In the genomic region with DNA sequence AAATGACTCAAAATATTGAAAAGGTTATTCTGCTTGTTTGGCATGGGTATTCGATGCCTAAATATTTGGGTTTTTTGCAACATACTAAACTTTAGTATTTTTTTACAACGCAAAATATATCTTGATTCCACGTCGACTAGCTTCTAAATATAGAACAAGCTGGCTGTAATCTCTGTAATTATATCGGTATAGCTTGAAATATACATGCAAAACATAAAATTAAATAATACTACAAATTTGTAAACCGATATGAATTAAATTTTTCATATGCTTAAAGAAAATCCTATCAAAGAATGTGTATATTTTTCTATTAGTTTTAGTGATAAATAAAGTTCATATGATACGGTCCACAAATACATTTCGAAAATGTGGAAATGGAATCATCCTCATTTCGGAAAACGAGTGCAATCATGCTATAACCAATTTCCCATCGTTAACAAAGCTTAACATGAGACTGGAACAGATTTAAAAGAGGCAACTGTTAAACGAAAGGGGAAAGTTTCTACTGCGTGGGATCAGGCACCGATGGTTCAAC, we compare ENCODE assay signal across 2 fruit fly cellular contexts.
TF ChIP-seq lines count a peak whose summit lies in the region.

Gene pho, minus strand, starts transcription at position 38 of the 535 bp plus-strand sequence.

TF ChIP-seq in whole organism, embryonic, 481 proteins besides CTCF, POLR2A, EP300 and RAD21 (continued from another document and continues in another):
- TF ChIP-seq Sry-δ (GFP tag; optimal IDR thresholded peaks at IDR 0.05; lab: Kevin White, UChicago) = peak; percentile 56
- TF ChIP-seq br (optimal IDR thresholded peaks at IDR 0.05; lab: Kevin White, UChicago) = no peak
- peak; percentile 5 for TF ChIP-seq Ets97D (GFP tag; optimal IDR thresholded peaks at IDR 0.05; lab: Kevin White, UChicago)
- peak; percentile 95 for TF ChIP-seq Lhr (GFP tag; optimal IDR thresholded peaks at IDR 0.05; lab: Kevin White, UChicago)
- TF ChIP-seq CG12071 (GFP tag; optimal IDR thresholded peaks at IDR 0.05; lab: Kevin White, UChicago) = no peak
- peak; percentile 9 for TF ChIP-seq trem (tag; optimal IDR thresholded peaks at IDR 0.05; lab: Kevin White, UChicago)
- TF ChIP-seq CkIIα-i1 (GFP tag; IDR thresholded peaks at IDR 0.05; lab: Robert Waterston, UW) = no peak
- TF ChIP-seq shn (GFP tag; optimal IDR thresholded peaks at IDR 0.05; lab: Kevin White, UChicago) = no peak
- TF ChIP-seq tio (GFP tag; optimal IDR thresholded peaks at IDR 0.05; lab: Kevin White, UChicago) = peak; percentile 33
- no peak for TF ChIP-seq Dp (GFP tag; optimal IDR thresholded peaks at IDR 0.05; lab: Kevin White, UChicago)
- TF ChIP-seq ssp (GFP tag; IDR thresholded peaks at IDR 0.05; lab: Robert Waterston, UW) = peak; percentile 98
- peak; percentile 30 for TF ChIP-seq CG15696 (tag; optimal IDR thresholded peaks at IDR 0.05; lab: Kevin White, UChicago)
- TF ChIP-seq Sry-β (GFP tag; optimal IDR thresholded peaks at IDR 0.05; lab: Kevin White, UChicago) = peak; percentile 9
- TF ChIP-seq CG1024 (GFP tag; IDR thresholded peaks at IDR 0.05; lab: Robert Waterston, UW) = peak; percentile 92
- peak; percentile 9 for TF ChIP-seq CG9437 (GFP tag; optimal IDR thresholded peaks at IDR 0.05; lab: Kevin White, UChicago)
- no peak for TF ChIP-seq jing (GFP tag; optimal IDR thresholded peaks at IDR 0.05; lab: Kevin White, UChicago)
- TF ChIP-seq sr (GFP tag; IDR thresholded peaks at IDR 0.05; lab: Robert Waterston, UW) = no peak
- no peak for TF ChIP-seq h (optimal IDR thresholded peaks at IDR 0.05; lab: Kevin White, UChicago)
- TF ChIP-seq Hr39 (optimal IDR thresholded peaks at IDR 0.05; lab: Kevin White, UChicago) = no peak
- no peak for TF ChIP-seq maf-S (GFP tag; optimal IDR thresholded peaks at IDR 0.05; lab: Kevin White, UChicago)
- TF ChIP-seq cg (GFP tag; optimal IDR thresholded peaks at IDR 0.05; lab: Kevin White, UChicago) = no peak
- no peak for TF ChIP-seq CG7745 (tag; optimal IDR thresholded peaks at IDR 0.05; lab: Kevin White, UChicago)
- peak; percentile 21 for TF ChIP-seq CG12942 (GFP tag; optimal IDR thresholded peaks at IDR 0.05; lab: Kevin White, UChicago)
- TF ChIP-seq row (GFP tag; IDR thresholded peaks at IDR 0.05; lab: Robert Waterston, UW) = peak; percentile 79
- no peak for TF ChIP-seq ranshi (GFP tag; IDR thresholded peaks at IDR 0.05; lab: Robert Waterston, UW)
- no peak for TF ChIP-seq klu (GFP tag; IDR thresholded peaks at IDR 0.05; lab: Robert Waterston, UW)
- peak; percentile 88 for TF ChIP-seq CG33213 (GFP tag; optimal IDR thresholded peaks at IDR 0.05; lab: Kevin White, UChicago)
- TF ChIP-seq ems (GFP tag; optimal IDR thresholded peaks at IDR 0.05; lab: Kevin White, UChicago) = no peak
- TF ChIP-seq ac (GFP tag; optimal IDR thresholded peaks at IDR 0.05; lab: Kevin White, UChicago) = no peak
- TF ChIP-seq CG8944 (GFP tag; optimal IDR thresholded peaks at IDR 0.05; lab: Kevin White, UChicago) = no peak
- TF ChIP-seq CG16815 (GFP tag; optimal IDR thresholded peaks at IDR 0.05; lab: Kevin White, UChicago) = peak; percentile 34
- peak; percentile 85 for TF ChIP-seq wek (GFP tag; optimal IDR thresholded peaks at IDR 0.05; lab: Kevin White, UChicago)
- no peak for TF ChIP-seq crol (GFP tag; IDR thresholded peaks at IDR 0.05; lab: Robert Waterston, UW)
- no peak for TF ChIP-seq mld (GFP tag; IDR thresholded peaks at IDR 0.05; lab: Robert Waterston, UW; ENCODE audit: partially characterized antibody)
- TF ChIP-seq phol (tag; optimal IDR thresholded peaks at IDR 0.05; lab: Kevin White, UChicago) = peak; percentile 73
- TF ChIP-seq NC2α (GFP tag; optimal IDR thresholded peaks at IDR 0.05; lab: Kevin White, UChicago) = no peak
- peak; percentile 42 for TF ChIP-seq zfh2 (GFP tag; optimal IDR thresholded peaks at IDR 0.05; lab: Kevin White, UChicago)
- TF ChIP-seq CG7357 (GFP tag; IDR thresholded peaks at IDR 0.05; lab: Robert Waterston, UW) = peak; percentile 97
- TF ChIP-seq CG17568 (GFP tag; optimal IDR thresholded peaks at IDR 0.05; lab: Kevin White, UChicago) = no peak
- no peak for TF ChIP-seq salm (tag; optimal IDR thresholded peaks at IDR 0.05; lab: Kevin White, UChicago)
- peak; percentile 53 for TF ChIP-seq Xbp1 (GFP tag; optimal IDR thresholded peaks at IDR 0.05; lab: Kevin White, UChicago)
- TF ChIP-seq Xrp1 (GFP tag; IDR thresholded peaks at IDR 0.05; lab: Robert Waterston, UW) = peak; percentile 30; the same call in 1 of the 2 replicates
- peak; percentile 33 for TF ChIP-seq CG3995 (GFP tag; optimal IDR thresholded peaks at IDR 0.05; lab: Kevin White, UChicago)
- no peak for TF ChIP-seq CG11085 (GFP tag; IDR thresholded peaks at IDR 0.05; lab: Robert Waterston, UW)
- TF ChIP-seq Stat92E (GFP tag; optimal IDR thresholded peaks at IDR 0.05; lab: Kevin White, UChicago) = peak in 1 of 3 experiments; percentile 60
- peak; percentile 33 for TF ChIP-seq emc (GFP tag; optimal IDR thresholded peaks at IDR 0.05; lab: Kevin White, UChicago)
- no peak for TF ChIP-seq CG43689 (GFP tag; IDR thresholded peaks at IDR 0.05; lab: Robert Waterston, UW)
- TF ChIP-seq CG5180 (GFP tag; optimal IDR thresholded peaks at IDR 0.05; lab: Kevin White, UChicago) = no peak
- TF ChIP-seq BEAF-32 (GFP tag; optimal IDR thresholded peaks at IDR 0.05; lab: Kevin White, UChicago) = peak; percentile 58
- TF ChIP-seq Hr78 (GFP tag; optimal IDR thresholded peaks at IDR 0.05; lab: Kevin White, UChicago) = no peak
- no peak for TF ChIP-seq psq (GFP tag; optimal IDR thresholded peaks at IDR 0.05; lab: Kevin White, UChicago)
- peak; percentile 8 for TF ChIP-seq CG7786 (GFP tag; optimal IDR thresholded peaks at IDR 0.05; lab: Kevin White, UChicago)
- no peak for TF ChIP-seq CG4328 (GFP tag; optimal IDR thresholded peaks at IDR 0.05; lab: Kevin White, UChicago)
- TF ChIP-seq Hr3 (GFP tag; optimal IDR thresholded peaks at IDR 0.05; lab: Kevin White, UChicago) = peak; percentile 62
- no peak for TF ChIP-seq Fer2 (tag; optimal IDR thresholded peaks at IDR 0.05; lab: Kevin White, UChicago)
- no peak for TF ChIP-seq run (tag; optimal IDR thresholded peaks at IDR 0.05; lab: Kevin White, UChicago)
- TF ChIP-seq Ets65A (GFP tag; lab: Kevin White, UChicago) = peak; percentile 64
- TF ChIP-seq B-H2 (GFP tag; optimal IDR thresholded peaks at IDR 0.05; lab: Kevin White, UChicago) = no peak
- no peak for TF ChIP-seq CG18599 (GFP tag; optimal IDR thresholded peaks at IDR 0.05; lab: Kevin White, UChicago)
- TF ChIP-seq mam (GFP tag; optimal IDR thresholded peaks at IDR 0.05; lab: Kevin White, UChicago) = peak; percentile 33
- TF ChIP-seq bab2 (GFP tag; optimal IDR thresholded peaks at IDR 0.05; lab: Kevin White, UChicago) = peak; percentile 19
- peak in 1 of 2 experiments; percentile 37 for TF ChIP-seq Pdp1 (GFP tag; optimal IDR thresholded peaks at IDR 0.05; lab: Kevin White, UChicago)
- no peak for TF ChIP-seq Lpt (GFP tag; optimal IDR thresholded peaks at IDR 0.05; lab: Kevin White, UChicago)
- TF ChIP-seq CG12659 (GFP tag; optimal IDR thresholded peaks at IDR 0.05; lab: Kevin White, UChicago) = peak; percentile 31
- peak in 2 of 3 experiments; percentile 47 to 89 for TF ChIP-seq lola (GFP tag; optimal IDR thresholded peaks at IDR 0.05; lab: Kevin White, UChicago)

TF ChIP-seq in whole organism, prepupa, 60 proteins besides CTCF, POLR2A, EP300 and RAD21 (continued from another document):
- TF ChIP-seq vri (GFP tag; optimal IDR thresholded peaks at IDR 0.05; lab: Kevin White, UChicago) = no peak
- no peak for TF ChIP-seq Hr38 (GFP tag; optimal IDR thresholded peaks at IDR 0.05; lab: Kevin White, UChicago)
- no peak for TF ChIP-seq dsx (GFP tag; optimal IDR thresholded peaks at IDR 0.05; lab: Kevin White, UChicago; ENCODE audit: poor library complexity, severe bottlenecking)
- TF ChIP-seq CG7368 (GFP tag; optimal IDR thresholded peaks at IDR 0.05; lab: Kevin White, UChicago) = no peak
- TF ChIP-seq CG3032 (tag; optimal IDR thresholded peaks at IDR 0.05; lab: Kevin White, UChicago) = peak; percentile 43
- no peak for TF ChIP-seq achi (GFP tag; optimal IDR thresholded peaks at IDR 0.05; lab: Kevin White, UChicago)
- TF ChIP-seq Met (GFP tag; optimal IDR thresholded peaks at IDR 0.05; lab: Kevin White, UChicago) = no peak
- peak; percentile 46 for TF ChIP-seq cyc (GFP tag; optimal IDR thresholded peaks at IDR 0.05; lab: Kevin White, UChicago)
- TF ChIP-seq ss (GFP tag; optimal IDR thresholded peaks at IDR 0.05; lab: Kevin White, UChicago) = no peak
- TF ChIP-seq Eip78C (GFP tag; lab: Kevin White, UChicago) = no peak
- TF ChIP-seq Ets96B (tag; optimal IDR thresholded peaks at IDR 0.05; lab: Kevin White, UChicago) = no peak
- no peak for TF ChIP-seq CG11762 (GFP tag; optimal IDR thresholded peaks at IDR 0.05; lab: Kevin White, UChicago; ENCODE audit: insufficient read depth)
- TF ChIP-seq CG11902 (GFP tag; optimal IDR thresholded peaks at IDR 0.05; lab: Kevin White, UChicago) = peak; percentile 20
- TF ChIP-seq Eip75B (GFP tag; optimal IDR thresholded peaks at IDR 0.05; lab: Kevin White, UChicago) = no peak
- peak; percentile 36 for TF ChIP-seq CG10631 (GFP tag; optimal IDR thresholded peaks at IDR 0.05; lab: Kevin White, UChicago)
- TF ChIP-seq CG6276 (GFP tag; optimal IDR thresholded peaks at IDR 0.05; lab: Kevin White, UChicago) = no peak
- peak; percentile 42 for TF ChIP-seq Hr39 (GFP tag; optimal IDR thresholded peaks at IDR 0.05; lab: Kevin White, UChicago)
- peak; percentile 31 for TF ChIP-seq lz (GFP tag; optimal IDR thresholded peaks at IDR 0.05; lab: Kevin White, UChicago)
- no peak for TF ChIP-seq CG34406 (GFP tag; optimal IDR thresholded peaks at IDR 0.05; lab: Kevin White, UChicago)
- TF ChIP-seq CG6854 (GFP tag; optimal IDR thresholded peaks at IDR 0.05; lab: Kevin White, UChicago) = no peak
- no peak for TF ChIP-seq CG16779 (tag; optimal IDR thresholded peaks at IDR 0.05; lab: Kevin White, UChicago)
TF ChIP-seq in whole organism, prepupa: peak in this region for 13.
